Worm (Caenorhabditis elegans) whole organism, L4/young adult: ENCODE results near the gene W10G6.1.

ENCODE experiments used
- W03F9.2 ChIP-seq: fragments of 150-350 bp; optimal IDR thresholded peaks from 2 replicates; lab custom pipeline; 2014; ENCODE audit warnings: missing biosample characterization, missing genetic modification characterization
- dao-5 ChIP-seq: sonication (generic microtip); optimal IDR thresholded peaks from 2 replicates; lab custom pipeline; 2016; ENCODE audit warnings: missing genotype, missing genetic modification characterization, moderate library complexity, missing compliant biosample characterization
- him-1 ChIP-seq: sonication (generic microtip); optimal IDR thresholded peaks from 2 replicates; lab custom pipeline; 2016; ENCODE audit warnings: missing genotype, missing genetic modification reagents, missing genetic modification characterization, missing compliant biosample characterization

DNA sequence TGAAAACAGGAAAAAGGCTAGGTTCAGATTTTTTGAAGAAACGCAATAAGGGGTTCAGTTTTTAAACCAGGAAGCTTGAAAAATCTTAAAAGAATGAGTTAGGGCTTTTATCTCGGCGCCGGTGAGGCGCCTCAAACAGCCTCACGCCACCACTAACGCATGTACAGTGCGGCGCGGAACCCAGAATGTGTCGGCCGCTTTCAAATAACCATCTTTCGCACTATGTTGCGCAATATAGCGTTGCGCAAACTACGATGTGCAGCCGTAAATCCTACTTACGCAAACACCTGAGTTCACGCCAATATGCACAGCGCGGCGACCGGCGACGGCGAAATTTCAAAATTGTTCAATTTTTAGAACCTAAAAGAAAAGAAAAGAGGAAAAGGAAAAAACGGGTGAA, 44.6 kb downstream of the W10G6.1 start:
- no peak for TF ChIP-seq him-1
- no peak for TF ChIP-seq dao-5 (tag; lab: Kevin White, UChicago)
- no peak for TF ChIP-seq W03F9.2 (tag; lab: Kevin White, UChicago)
